Worm (Caenorhabditis elegans): ENCODE results near the gene F14D2.5.

DNA sequence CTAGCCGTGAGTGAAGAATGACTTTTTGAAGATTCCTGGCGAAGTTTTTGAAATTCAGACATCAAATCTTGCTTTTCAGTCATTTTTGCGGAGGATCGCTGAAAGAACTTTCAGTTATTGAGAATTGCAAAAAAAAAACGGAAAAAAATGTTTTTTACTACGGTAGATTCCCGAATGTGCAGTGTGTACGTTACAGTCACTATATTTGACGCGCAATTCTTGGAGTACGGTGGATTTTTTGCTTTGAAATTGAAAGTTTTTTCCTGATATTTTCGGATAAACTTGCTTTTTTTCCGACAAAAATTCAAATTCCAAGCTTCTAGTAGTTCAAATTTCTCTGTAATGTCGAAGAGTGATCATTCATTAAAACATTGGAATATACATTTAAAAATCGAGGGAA lies 1.6 kb downstream of the F14D2.5 start, which contains the start of gene F14D2.11:
- TF ChIP-seq ets-5 (GFP tag; IDR thresholded peaks at IDR 0.05) (no peak), lsy-2 (tag; optimal IDR thresholded peaks at IDR 0.05) (no peak), elt-3 (tag; optimal IDR thresholded peaks at IDR 0.05) (no peak), pqm-1 (tag; optimal IDR thresholded peaks at IDR 0.05) (no peak), ceh-82 (tag; optimal IDR thresholded peaks at IDR 0.05) (no peak), nhr-84 (tag; optimal IDR thresholded peaks at IDR 0.05) (no peak)
